Worm (Caenorhabditis elegans): Measurements from ENCODE around the gene smi-1.

The smi-1 gene

ce11 chrIII:1921136-1921680, 43.0 kb downstream of the smi-1 start (continued):
- TF ChIP-seq ceh-20 (GFP tag; IDR thresholded peaks at IDR 0.05), result peak; percentile 93
- TF ChIP-seq spr-1 (tag; optimal IDR thresholded peaks at IDR 0.05), result peak; percentile 74
- peak; percentile 81 for TF ChIP-seq nhr-77 (tag; optimal IDR thresholded peaks at IDR 0.05)
- no peak for TF ChIP-seq F44E2.7 (GFP tag; IDR thresholded peaks at IDR 0.05)
- TF ChIP-seq attf-4 (tag; optimal IDR thresholded peaks at IDR 0.05), result peak; percentile 60
- peak; percentile 23 for TF ChIP-seq duxl-1 (tag; optimal IDR thresholded peaks at IDR 0.05; ENCODE audit: poor library complexity)
- TF ChIP-seq daf-19 (GFP tag; conservative IDR thresholded peaks at IDR 0.05), result no peak
- peak; percentile 99 for TF ChIP-seq aha-1 (tag)
- TF ChIP-seq hif-1 (tag; optimal IDR thresholded peaks at IDR 0.05), result peak; percentile 80 to 83
- TF ChIP-seq lir-3 (tag; optimal IDR thresholded peaks at IDR 0.05), result no peak
- TF ChIP-seq dpl-1 (GFP tag; optimal IDR thresholded peaks at IDR 0.05), result peak; percentile 62
- peak; percentile 93 for TF ChIP-seq lin-13 (GFP tag; optimal IDR thresholded peaks at IDR 0.05)
- peak; percentile 88 for TF ChIP-seq ctbp-1 (GFP tag; IDR thresholded peaks at IDR 0.05)
- TF ChIP-seq Y5F2A.4 (GFP tag; optimal IDR thresholded peaks at IDR 0.05), result no peak
- peak; percentile 63 for TF ChIP-seq spr-3 (GFP tag; optimal IDR thresholded peaks at IDR 0.05)
- peak; percentile 70 for TF ChIP-seq egl-27 (tag; optimal IDR thresholded peaks at IDR 0.05)
- peak; percentile 47 for TF ChIP-seq pqm-1 (tag; optimal IDR thresholded peaks at IDR 0.05)
- peak; percentile 99 for TF ChIP-seq nhr-48 (tag; optimal IDR thresholded peaks at IDR 0.05)
- TF ChIP-seq nhr-76 (tag; optimal IDR thresholded peaks at IDR 0.05), result peak; percentile 66
- TF ChIP-seq tra-1 (GFP tag; IDR thresholded peaks at IDR 0.05), result peak; percentile 95
- no peak for TF ChIP-seq Y75B8A.6 (GFP tag; IDR thresholded peaks at IDR 0.05)
- TF ChIP-seq mdl-1 (tag; optimal IDR thresholded peaks at IDR 0.05), result peak; percentile 92 to 93
- TF ChIP-seq sdz-12 (GFP tag; optimal IDR thresholded peaks at IDR 0.05), result no peak

- TF ChIP-seq unc-62 (GFP tag; optimal IDR thresholded peaks at IDR 0.05 in 1 of 2), result peak in 1 of 2 experiments; percentile 93
- no peak for TF ChIP-seq unc-62 (tag; optimal IDR thresholded peaks at IDR 0.05)
- no peak for TF ChIP-seq lin-38 (GFP tag; IDR thresholded peaks at IDR 0.05)
Measured at ce11 chrIII:1922081-1922480, 43.9 kb downstream of the smi-1 start.

- TF ChIP-seq snpc-4 (tag; optimal IDR thresholded peaks at IDR 0.05) (no peak), nhr-11 (tag; optimal IDR thresholded peaks at IDR 0.05) (peak; percentile 1)
Measured at ce11 chrIII:1922516-1922915, 44.4 kb downstream of the smi-1 start.

DNA sequence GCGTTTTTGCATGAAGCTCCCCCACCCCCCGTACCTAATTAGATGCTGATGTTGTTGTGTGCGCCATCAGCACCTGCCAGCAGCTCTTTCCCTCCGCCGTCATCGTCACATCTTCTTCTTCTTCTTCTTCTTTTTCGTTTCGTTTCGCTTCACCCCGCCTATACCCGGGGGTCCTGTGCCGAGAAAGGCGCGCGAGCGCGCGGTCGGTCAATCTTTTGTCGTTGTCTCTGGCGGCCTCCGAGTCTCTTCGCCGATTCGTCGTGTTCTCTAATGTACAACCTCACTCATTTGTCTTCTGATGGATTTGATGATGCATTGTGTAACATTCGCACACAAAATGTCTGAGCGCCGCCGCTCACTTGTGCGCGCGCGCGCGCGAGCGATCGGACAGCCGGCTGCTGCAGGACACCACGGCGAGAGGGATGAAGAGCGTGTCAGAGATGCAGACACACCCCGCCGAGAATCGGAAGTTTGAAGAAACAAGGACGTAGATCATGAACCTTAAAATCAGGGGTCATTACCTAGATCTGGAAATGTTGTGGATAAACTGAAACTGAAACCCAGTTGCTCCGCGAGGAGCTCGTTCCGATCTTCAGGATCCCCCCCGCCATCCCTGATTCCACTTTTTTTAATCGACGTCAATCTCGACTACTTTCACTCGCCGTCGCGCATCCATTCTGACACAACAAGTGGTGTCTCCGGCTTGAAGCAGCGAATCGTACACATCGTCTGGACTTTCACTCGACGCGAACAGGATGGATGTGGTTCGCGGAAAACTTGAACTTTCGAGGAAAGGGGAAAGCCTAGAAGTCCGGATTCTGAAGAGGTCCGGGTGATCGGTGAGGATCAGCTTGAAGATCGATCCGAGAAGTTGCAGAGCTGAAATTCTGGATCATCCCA, 45.5 kb downstream of the smi-1 start:
- TF ChIP-seq zfp-2 (tag; optimal IDR thresholded peaks at IDR 0.05) (peak; percentile 4), pqm-1 (tag; optimal IDR thresholded peaks at IDR 0.05) (no peak), spr-1 (tag; optimal IDR thresholded peaks at IDR 0.05) (peak; percentile 28), madf-5 (GFP tag; IDR thresholded peaks at IDR 0.05) (no peak), nhr-76 (tag; optimal IDR thresholded peaks at IDR 0.05) (no peak), dpl-1 (GFP tag; optimal IDR thresholded peaks at IDR 0.05) (peak; percentile 56), pha-4 (GFP tag; IDR thresholded peaks at IDR 0.05) (peak; percentile 93), pha-4 (tag; optimal IDR thresholded peaks at IDR 0.05) (no peak), hlh-30 (tag; optimal IDR thresholded peaks at IDR 0.05; ENCODE audit: insufficient read depth) (peak; percentile 95), zfp-3 (GFP tag; conservative IDR thresholded peaks at IDR 0.05) (no peak), hmg-1.1 (GFP tag; IDR thresholded peaks at IDR 0.05) (peak; percentile 88), mes-2 (tag; optimal IDR thresholded peaks at IDR 0.05; ENCODE audit: poor library complexity, severe bottlenecking) (peak; percentile 69), mep-1 (tag; optimal IDR thresholded peaks at IDR 0.05) (peak; percentile 86), nhr-25 (tag; optimal IDR thresholded peaks at IDR 0.05; ENCODE audit: borderline replicate concordance, insufficient read depth) (peak; percentile 88), madf-9 (GFP tag; conservative IDR thresholded peaks at IDR 0.05) (peak; percentile 88), ztf-11 (tag; optimal IDR thresholded peaks at IDR 0.05) (no peak), unc-62 (GFP tag; optimal IDR thresholded peaks at IDR 0.05 in 1 of 2) (peak in 1 of 2 experiments; percentile 100), unc-62 (tag; optimal IDR thresholded peaks at IDR 0.05) (no peak), nhr-11 (tag; optimal IDR thresholded peaks at IDR 0.05) (peak; percentile 71), aly-2 (tag; optimal IDR thresholded peaks at IDR 0.05) (no peak), lim-7 (GFP tag; IDR thresholded peaks at IDR 0.05) (no peak), lir-3 (tag; optimal IDR thresholded peaks at IDR 0.05) (no peak), snpc-1.2 (GFP tag; IDR thresholded peaks at IDR 0.05) (no peak), zip-2 (tag; optimal IDR thresholded peaks at IDR 0.05) (no peak)

Data from whole organism, L4 larva.